Fruit fly (Drosophila melanogaster) whole organism, embryonic: ENCODE measurements around the gene dre4.

Source experiments
- Awh ChIP-seq: fragments of 200-800 bp; sonication (Bioruptor generic); IDR thresholded peaks from 2 replicates; pipeline ENCODE4, ENCODE4 v1.3.6; 2022; ENCODE audit warnings: missing biosample characterization, missing genetic modification characterization
- Bteb2 ChIP-seq: fragments of 200-800 bp; sonication (Bioruptor generic); optimal IDR thresholded peaks from 2 replicates; lab custom pipeline; 2016; ENCODE audit warnings: missing biosample characterization, missing genetic modification characterization
- CG10274 ChIP-seq: fragments of 200-800 bp; sonication (Bioruptor generic); optimal IDR thresholded peaks from 3 replicates; lab custom pipeline; 2017; ENCODE audit warnings: missing biosample characterization, mild to moderate bottlenecking, missing genetic modification characterization
- CG12155 ChIP-seq: fragments of 200-800 bp; sonication (Bioruptor generic); optimal IDR thresholded peaks from 3 replicates; lab custom pipeline; 2016; ENCODE audit warnings: missing biosample characterization, missing genetic modification characterization
- CG14667 ChIP-seq: fragments of 200-800 bp; sonication (Bioruptor generic); IDR thresholded peaks from 2 replicates; pipeline ENCODE4 v1.3.6; 2022; ENCODE audit warnings: missing biosample characterization, missing genetic modification characterization
- CG14965 ChIP-seq: fragments of 200-800 bp; sonication (Bioruptor generic); optimal IDR thresholded peaks from 2 replicates; lab custom pipeline; 2016; ENCODE audit warnings: missing biosample characterization, missing genetic modification characterization, borderline replicate concordance
- CG15479 ChIP-seq: fragments of 200-800 bp; sonication (Bioruptor generic); optimal IDR thresholded peaks from 3 replicates; lab custom pipeline; 2019; ENCODE audit warnings: missing biosample characterization, mild to moderate bottlenecking, missing genetic modification characterization, moderate library complexity
- CG16863 ChIP-seq: fragments of 200-800 bp; sonication (Bioruptor generic); optimal IDR thresholded peaks from 3 replicates; lab custom pipeline; 2016; ENCODE audit warnings: missing biosample characterization, missing genetic modification characterization
- CG18262 ChIP-seq: fragments of 200-800 bp; optimal IDR thresholded peaks from 3 replicates; lab custom pipeline; 2019; ENCODE audit warnings: missing biosample characterization, mild to moderate bottlenecking, missing genetic modification characterization, moderate library complexity
- CG33557 ChIP-seq: fragments of 200-800 bp; sonication (Bioruptor generic); optimal IDR thresholded peaks from 2 replicates; lab custom pipeline; 2019; ENCODE audit warnings: missing biosample characterization, mild to moderate bottlenecking, missing genetic modification characterization, moderate library complexity
- CG34224 ChIP-seq: fragments of 200-800 bp; sonication (Bioruptor generic); IDR thresholded peaks from 3 replicates; pipeline ENCODE4 v1.3.6; 2022; ENCODE audit warnings: missing biosample characterization, missing genetic modification characterization; ENCODE audit not compliant: partially characterized antibody
- CG4282 ChIP-seq: fragments of 200-800 bp; sonication (Bioruptor generic); optimal IDR thresholded peaks from 2 replicates; lab custom pipeline; 2016; ENCODE audit warnings: missing biosample characterization, missing genetic modification characterization
- CG43689 ChIP-seq: fragments of 200-800 bp; sonication (Bioruptor generic); IDR thresholded peaks from 2 replicates; pipeline ENCODE4 v1.3.6; 2022; ENCODE audit warnings: missing biosample characterization, missing genetic modification characterization
- CG6765 ChIP-seq: fragments of 200-800 bp; sonication (Bioruptor generic); optimal IDR thresholded peaks from 3 replicates; lab custom pipeline; 2017; ENCODE audit warnings: missing biosample characterization, mild to moderate bottlenecking, missing genetic modification characterization
- CG7556 ChIP-seq: fragments of 200-800 bp; sonication (Bioruptor generic); optimal IDR thresholded peaks from 2 replicates; lab custom pipeline; 2017; ENCODE audit warnings: missing biosample characterization, mild to moderate bottlenecking, missing genetic modification characterization
- CG7839 ChIP-seq: fragments of 200-800 bp; sonication (Bioruptor generic); optimal IDR thresholded peaks from 3 replicates; lab custom pipeline; 2018; ENCODE audit warnings: missing biosample characterization, mild to moderate bottlenecking, missing genetic modification characterization, moderate library complexity
- CG9437 ChIP-seq: fragments of 200-800 bp; sonication (Bioruptor generic); optimal IDR thresholded peaks from 2 replicates; lab custom pipeline; 2018; ENCODE audit warnings: missing biosample characterization, mild to moderate bottlenecking, missing genetic modification characterization
- CG9609 ChIP-seq: fragments of 200-800 bp; sonication (Bioruptor generic); optimal IDR thresholded peaks from 3 replicates; lab custom pipeline; 2016; ENCODE audit warnings: missing biosample characterization, missing genetic modification characterization
- CG9727 ChIP-seq: fragments of 200-800 bp; sonication (Bioruptor generic); optimal IDR thresholded peaks from 3 replicates; lab custom pipeline; 2017; ENCODE audit warnings: missing biosample characterization, mild to moderate bottlenecking, missing genetic modification characterization
- D ChIP-seq, 2 experiments: fragments of 200-800 bp in 1 of 2; fragments of >200 bp in 1 of 2; sonication (Bioruptor generic) in 1 of 2; optimal IDR thresholded peaks; 2 replicates in 1 of 2; 3 replicates in 1 of 2; lab custom pipeline; 2017; ENCODE audit warnings: mild to moderate bottlenecking in 1 of 2, missing biosample characterization in 1 of 2, missing genetic modification characterization in 1 of 2, missing genetic modification reagents in 1 of 2
- D19B ChIP-seq: fragments of 200-800 bp; sonication (Bioruptor generic); optimal IDR thresholded peaks from 2 replicates; lab custom pipeline; 2017; ENCODE audit warnings: missing biosample characterization, mild to moderate bottlenecking, missing genetic modification characterization
- Ets97D ChIP-seq: fragments of 200-800 bp; sonication (Bioruptor generic); optimal IDR thresholded peaks from 3 replicates; lab custom pipeline; 2016; ENCODE audit warnings: missing biosample characterization, missing genetic modification characterization
- Fer2 ChIP-seq: fragments of 200-800 bp; sonication (Bioruptor generic); optimal IDR thresholded peaks from 2 replicates; lab custom pipeline; 2018; ENCODE audit warnings: missing biosample characterization, mild to moderate bottlenecking, missing genetic modification characterization, moderate library complexity
- Gsc ChIP-seq: fragments of 200-800 bp; sonication (Bioruptor generic); IDR thresholded peaks from 2 replicates; pipeline ENCODE4 v1.3.6; 2022; ENCODE audit warnings: missing biosample characterization, missing genetic modification characterization
- Hr39 ChIP-seq: fragments of >200 bp; optimal IDR thresholded peaks from 2 replicates; lab custom pipeline; 2017
- Med ChIP-seq: fragments of 200-800 bp; sonication (Bioruptor generic); peaks from one replicate; lab custom pipeline; 2016; ENCODE audit warnings: missing biosample characterization, missing genetic modification characterization, mild to moderate bottlenecking, inconsistent platforms, moderate library complexity
- Sry-β ChIP-seq: fragments of 200-800 bp; sonication (Bioruptor generic); optimal IDR thresholded peaks from 2 replicates; lab custom pipeline; 2018; ENCODE audit warnings: missing biosample characterization, mild to moderate bottlenecking, missing genetic modification characterization, moderate library complexity
- Tbp ChIP-seq: fragments of >200 bp; optimal IDR thresholded peaks from 2 replicates; lab custom pipeline; 2018; ENCODE audit warnings: missing biosample characterization, missing genetic modification characterization
- ash1 ChIP-seq: fragments of 200-800 bp; sonication (Bioruptor generic); optimal IDR thresholded peaks from 2 replicates; lab custom pipeline; 2018; ENCODE audit warnings: missing biosample characterization, mild to moderate bottlenecking, missing genetic modification characterization
- chinmo ChIP-seq: fragments of 200-800 bp; sonication (Bioruptor generic); IDR thresholded peaks from 4 replicates; pipeline ENCODE4 v1.3.6; 2022; ENCODE audit warnings: missing biosample characterization, missing genetic modification characterization; ENCODE audit not compliant: partially characterized antibody
- ci ChIP-seq: fragments of 200-800 bp; sonication (Bioruptor generic); IDR thresholded peaks from 3 replicates; pipeline ENCODE4 v1.3.6; 2022; ENCODE audit warnings: missing biosample characterization, missing genetic modification characterization
- dmrt11E ChIP-seq: fragments of 200-800 bp; sonication (Bioruptor generic); optimal IDR thresholded peaks from 3 replicates; lab custom pipeline; 2018; ENCODE audit warnings: missing biosample characterization, mild to moderate bottlenecking, missing genetic modification characterization, moderate library complexity
- esg ChIP-seq: fragments of 200-800 bp; sonication (Bioruptor generic); conservative IDR thresholded peaks from 2 replicates; pipeline ENCODE4 v1.3.6; 2022; ENCODE audit warnings: missing biosample characterization, missing genetic modification characterization
- eyg ChIP-seq: fragments of 200-800 bp; sonication (Bioruptor generic); optimal IDR thresholded peaks from 3 replicates; lab custom pipeline; 2016; ENCODE audit warnings: missing biosample characterization, missing genetic modification characterization
- fd64A ChIP-seq: fragments of 200-800 bp; sonication (Bioruptor generic); optimal IDR thresholded peaks from 3 replicates; lab custom pipeline; 2018; ENCODE audit warnings: missing biosample characterization, mild to moderate bottlenecking, missing genetic modification characterization
- gce ChIP-seq: fragments of 200-800 bp; sonication (Bioruptor generic); IDR thresholded peaks from 3 replicates; pipeline ENCODE4 v1.3.6; 2022; ENCODE audit warnings: missing biosample characterization, missing genetic modification characterization
- gcm2 ChIP-seq: fragments of 200-800 bp; sonication (Bioruptor generic); optimal IDR thresholded peaks from 2 replicates; lab custom pipeline; 2016; ENCODE audit warnings: missing biosample characterization, missing genetic modification characterization
- lbe ChIP-seq: fragments of 200-800 bp; sonication (Bioruptor generic); optimal IDR thresholded peaks from 2 replicates; lab custom pipeline; 2016; ENCODE audit warnings: missing biosample characterization, mild to moderate bottlenecking, missing genetic modification characterization
- lilli ChIP-seq: fragments of 200-800 bp; sonication (Bioruptor generic); optimal IDR thresholded peaks from 3 replicates; lab custom pipeline; 2016; ENCODE audit warnings: missing biosample characterization, missing genetic modification characterization
- nmo ChIP-seq: fragments of 200-800 bp; sonication (Bioruptor generic); optimal IDR thresholded peaks from 2 replicates; lab custom pipeline; 2018; ENCODE audit warnings: missing biosample characterization, mild to moderate bottlenecking, missing genetic modification characterization, moderate library complexity
- pros ChIP-seq: fragments of 200-800 bp; sonication (Bioruptor generic); optimal IDR thresholded peaks from 3 replicates; lab custom pipeline; 2019; ENCODE audit warnings: missing biosample characterization, mild to moderate bottlenecking, missing genetic modification characterization, moderate library complexity
- pzg ChIP-seq: fragments of 200-800 bp; sonication (Bioruptor generic); optimal IDR thresholded peaks from 3 replicates; lab custom pipeline; 2018; ENCODE audit warnings: missing biosample characterization, mild to moderate bottlenecking, missing genetic modification characterization, moderate library complexity
- repo ChIP-seq: fragments of 200-800 bp; sonication (Bioruptor generic); optimal IDR thresholded peaks from 2 replicates; lab custom pipeline; 2016; ENCODE audit warnings: missing biosample characterization, missing genetic modification characterization
- stwl ChIP-seq: fragments of 200-800 bp; sonication (Bioruptor generic); optimal IDR thresholded peaks from 3 replicates; lab custom pipeline; 2018; ENCODE audit warnings: missing biosample characterization, mild to moderate bottlenecking, missing genetic modification characterization, moderate library complexity
- trem ChIP-seq: fragments of 200-800 bp; optimal IDR thresholded peaks from 3 replicates; lab custom pipeline; 2019; ENCODE audit warnings: missing biosample characterization, mild to moderate bottlenecking, missing genetic modification characterization, moderate library complexity
- ttk ChIP-seq: fragments of 200-800 bp; sonication (Bioruptor generic); IDR thresholded peaks from 2 replicates; pipeline ENCODE4 v2.1.2; 2022; ENCODE audit warnings: missing biosample characterization, missing genetic modification characterization
- unpg ChIP-seq: fragments of 200-800 bp; sonication (Bioruptor generic); optimal IDR thresholded peaks from 3 replicates; lab custom pipeline; 2018; ENCODE audit warnings: missing biosample characterization, mild to moderate bottlenecking, missing genetic modification characterization, moderate library complexity
- wor ChIP-seq: fragments of 200-800 bp; sonication (Bioruptor generic); IDR thresholded peaks from 2 replicates; pipeline ENCODE4 v1.3.6; 2022; ENCODE audit warnings: missing biosample characterization, missing genetic modification characterization
- z ChIP-seq: fragments of 200-800 bp; sonication (Bioruptor generic); IDR thresholded peaks from 3 replicates; pipeline ENCODE4 v1.3.6; 2022; ENCODE audit warnings: missing biosample characterization, missing genetic modification characterization
- zfh2 ChIP-seq: fragments of 200-800 bp; sonication (Bioruptor generic); optimal IDR thresholded peaks from 2 replicates; lab custom pipeline; 2016; ENCODE audit warnings: missing biosample characterization, missing genetic modification characterization

The dre4 gene

DNA sequence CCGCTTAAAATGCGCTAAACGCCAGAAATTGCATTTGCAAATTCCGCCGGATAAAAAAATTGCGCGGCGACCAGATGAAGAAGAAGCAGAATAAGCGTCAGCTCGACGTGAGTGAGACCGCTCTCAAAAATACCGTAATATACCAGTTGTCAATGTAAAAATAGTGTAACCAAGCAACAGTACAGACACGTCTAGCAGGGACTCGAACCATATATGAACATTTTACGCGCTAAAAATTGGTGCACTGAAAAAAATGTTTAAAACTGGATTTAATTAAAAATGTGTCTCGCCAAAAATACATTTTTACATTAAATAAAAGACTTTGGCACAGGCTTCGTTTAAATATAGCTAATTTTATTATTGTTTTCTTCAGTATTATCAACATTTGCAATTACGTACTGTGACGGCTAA lies at the start of gene dre4 (continued):
- TF ChIP-seq CG7556 (peak; percentile 66), CG9609 (peak; percentile 71), Fer2 (tag; lab: Kevin White, UChicago) (peak; percentile 5), CG6765 (GFP tag; lab: Kevin White, UChicago) (peak; percentile 62), gce (no peak), wor (GFP tag; lab: Robert Waterston, UW) (no peak), pzg (GFP tag; lab: Kevin White, UChicago) (peak; percentile 97), dmrt11E (peak; percentile 72), CG10274 (no peak), CG7839 (tag; lab: Kevin White, UChicago) (peak; percentile 76), gcm2 (GFP tag; lab: Kevin White, UChicago) (peak; percentile 45), CG34224 (GFP tag; lab: Robert Waterston, UW) (no peak), ttk (peak; percentile 37; the same call in 1 of the 2 replicates), CG9727 (GFP tag; lab: Kevin White, UChicago) (peak; percentile 49), chinmo (GFP tag; lab: Robert Waterston, UW) (0 out of 4 replicates have a peak, but pooled peaks have one; percentile 19), CG14965 (no peak), CG33557 (GFP tag; lab: Kevin White, UChicago) (no peak), Med (peak; percentile 91), Tbp (no peak), D (optimal IDR thresholded peaks at IDR 0.05; lab: Kevin White, UChicago) (no peak), D (GFP tag; optimal IDR thresholded peaks at IDR 0.05; lab: Kevin White, UChicago) (peak; percentile 28), unpg (GFP tag; lab: Kevin White, UChicago) (peak; percentile 79), CG12155 (GFP tag; lab: Kevin White, UChicago) (peak; percentile 68), ci (GFP tag; lab: Robert Waterston, UW) (peak; percentile 88), CG15479 (GFP tag; lab: Kevin White, UChicago) (peak; percentile 73), Awh (GFP tag; lab: Robert Waterston, UW) (peak; percentile 58; the same call in 1 of the 2 replicates), stwl (tag; lab: Kevin White, UChicago) (peak; percentile 88), ash1 (GFP tag; lab: Kevin White, UChicago) (no peak), pros (GFP tag; lab: Kevin White, UChicago) (no peak), repo (GFP tag; lab: Kevin White, UChicago) (peak; percentile 34), Bteb2 (GFP tag; lab: Kevin White, UChicago) (peak; percentile 62), CG43689 (GFP tag; lab: Robert Waterston, UW) (peak; percentile 15; the same call in 1 of the 2 replicates), Sry-β (GFP tag; lab: Kevin White, UChicago) (no peak), nmo (GFP tag; lab: Kevin White, UChicago) (peak; percentile 76), lilli (GFP tag; lab: Kevin White, UChicago) (peak; percentile 83), zfh2 (GFP tag; lab: Kevin White, UChicago) (peak; percentile 65), esg (GFP tag; lab: Robert Waterston, UW) (peak; percentile 45; the same call in 1 of the 2 replicates), Gsc (GFP tag; lab: Robert Waterston, UW) (no peak), D19B (GFP tag; lab: Kevin White, UChicago) (peak; percentile 53), trem (tag; lab: Kevin White, UChicago) (peak; percentile 79), z (GFP tag; lab: Robert Waterston, UW) (no peak), CG14667 (GFP tag; lab: Robert Waterston, UW) (0 out of 2 replicates have a peak, but pooled peaks have one; percentile 35), Ets97D (GFP tag; lab: Kevin White, UChicago) (peak; percentile 89), eyg (GFP tag; lab: Kevin White, UChicago) (peak; percentile 46), CG18262 (tag; lab: Kevin White, UChicago) (peak; percentile 70), CG16863 (GFP tag; lab: Kevin White, UChicago) (peak; percentile 69), lbe (GFP tag; lab: Kevin White, UChicago) (peak; percentile 40), fd64A (GFP tag; lab: Kevin White, UChicago) (peak; percentile 37), CG9437 (GFP tag; lab: Kevin White, UChicago) (peak; percentile 75), CG4282 (peak; percentile 8), Hr39 (lab: Kevin White, UChicago) (no peak)
